Fruit fly (Drosophila melanogaster) whole organism, wandering third instar larva: ENCODE results near the gene CG6839.

ENCODE experiments used
- Abd-B ChIP-seq: fragments of >200 bp; optimal IDR thresholded peaks from 2 replicates; lab custom pipeline; 2017; ENCODE audit warnings: missing biosample characterization, missing genetic modification characterization
- CG32264 ChIP-seq: fragments of 200-800 bp; sonication (Bioruptor generic); optimal IDR thresholded peaks from 2 replicates; lab custom pipeline; 2016; ENCODE audit warnings: missing biosample characterization, missing genetic modification characterization
- CG9705 ChIP-seq: fragments of 200-800 bp; sonication (Bioruptor generic); optimal IDR thresholded peaks from 2 replicates; lab custom pipeline; 2018; ENCODE audit warnings: missing biosample characterization, mild to moderate bottlenecking, missing genetic modification characterization
- CrebA ChIP-seq: fragments of 200-800 bp; sonication (Bioruptor generic); optimal IDR thresholded peaks from 2 replicates; lab custom pipeline; 2016; ENCODE audit warnings: missing biosample characterization, mild to moderate bottlenecking, missing genetic modification characterization, borderline replicate concordance
- Dfd ChIP-seq: fragments of >200 bp; optimal IDR thresholded peaks from 2 replicates; lab custom pipeline; 2017; ENCODE audit warnings: missing biosample characterization, missing genetic modification characterization
- Dif ChIP-seq: fragments of 200-275, 200-300 bp; sonication (Bioruptor generic); optimal IDR thresholded peaks from 2 replicates; lab custom pipeline; 2018; ENCODE audit warnings: missing biosample characterization, missing genetic modification characterization; ENCODE audit not compliant: partially characterized antibody
- GATAd ChIP-seq: sonication (Bioruptor generic); optimal IDR thresholded peaks from 2 replicates; lab custom pipeline; 2016; ENCODE audit warnings: missing biosample characterization, missing genetic modification characterization
- HLH106 ChIP-seq: fragments of 200-800 bp; optimal IDR thresholded peaks from 3 replicates; lab custom pipeline; 2019; ENCODE audit warnings: missing biosample characterization, mild to moderate bottlenecking, missing genetic modification characterization, moderate library complexity
- Hnf4 ChIP-seq: fragments of 200-800 bp; sonication (Bioruptor generic); optimal IDR thresholded peaks from 2 replicates; lab custom pipeline; 2016; ENCODE audit warnings: missing biosample characterization, mild to moderate bottlenecking, missing genetic modification characterization
- Hr78 ChIP-seq: fragments of >200 bp; optimal IDR thresholded peaks from 2 replicates; lab custom pipeline; 2017; ENCODE audit warnings: missing biosample characterization, missing genetic modification characterization
- Hr83 ChIP-seq: fragments of 200-300 bp; sonication (Bioruptor generic); optimal IDR thresholded peaks from 2 replicates; lab custom pipeline; 2016; ENCODE audit warnings: missing biosample characterization, mild to moderate bottlenecking, missing genetic modification characterization, moderate library complexity; ENCODE audit not compliant: poor library complexity, severe bottlenecking
- Jra ChIP-seq: sonication (Bioruptor generic); optimal IDR thresholded peaks from 2 replicates; lab custom pipeline; 2016; ENCODE audit warnings: missing biosample characterization, missing genetic modification characterization
- Mio ChIP-seq: sonication (Bioruptor generic); optimal IDR thresholded peaks from 2 replicates; lab custom pipeline; 2016; ENCODE audit warnings: missing biosample characterization, missing genetic modification characterization
- Myc ChIP-seq: fragments of >200 bp; optimal IDR thresholded peaks from 2 replicates; lab custom pipeline; 2017
- N ChIP-seq: fragments of >200 bp; optimal IDR thresholded peaks from 2 replicates; lab custom pipeline; 2018; ENCODE audit warnings: missing biosample characterization, missing external identifiers, missing genetic modification characterization
- OdsH ChIP-seq: fragments of 200-800 bp; sonication (Bioruptor generic); optimal IDR thresholded peaks from 2 replicates; lab custom pipeline; 2016; ENCODE audit warnings: missing biosample characterization, mild to moderate bottlenecking, missing genetic modification characterization
- Rel ChIP-seq, 2 experiments: fragments of 200-800 bp; sonication (Bioruptor generic) in 1 of 2; optimal IDR thresholded peaks; 2 replicates in 1 of 2; 3 replicates in 1 of 2; lab custom pipeline; 2016 to 2019; ENCODE audit warnings: mild to moderate bottlenecking in 2 of 2, missing biosample characterization in 2 of 2, missing genetic modification characterization in 2 of 2, moderate library complexity in 1 of 2
- Sp1 ChIP-seq: fragments of 200-800 bp; sonication (Bioruptor generic); optimal IDR thresholded peaks from 3 replicates; lab custom pipeline; 2019; ENCODE audit warnings: missing biosample characterization, mild to moderate bottlenecking, missing genetic modification characterization, moderate library complexity
- Vsx2 ChIP-seq: fragments of 200-300, 225-300 bp; sonication (Bioruptor generic); optimal IDR thresholded peaks from 2 replicates; lab custom pipeline; 2018; ENCODE audit warnings: missing biosample characterization, missing genetic modification characterization; ENCODE audit not compliant: partially characterized antibody
- br ChIP-seq: fragments of 200-800 bp; sonication (Bioruptor generic); optimal IDR thresholded peaks from 2 replicates; lab custom pipeline; 2016; ENCODE audit warnings: missing biosample characterization, missing genetic modification characterization
- brk ChIP-seq: fragments of 200-800 bp; sonication (Bioruptor generic); optimal IDR thresholded peaks from 2 replicates; lab custom pipeline; 2016; ENCODE audit warnings: missing biosample characterization, mild to moderate bottlenecking, missing genetic modification characterization
- dl ChIP-seq, 2 experiments: fragments of 175-275, 200-275 bp in 1 of 2; fragments of 200-275 bp in 1 of 2; sonication (Bioruptor generic); optimal IDR thresholded peaks; lab custom pipeline; 2018; ENCODE audit warnings: mild to moderate bottlenecking in 2 of 2, missing biosample characterization in 2 of 2, missing genetic modification characterization in 2 of 2, moderate library complexity in 2 of 2; ENCODE audit not compliant: partially characterized antibody in 2 of 2, insufficient read depth in 1 of 2
- dmrt93B ChIP-seq: fragments of 200-800 bp; sonication (Bioruptor generic); optimal IDR thresholded peaks from 2 replicates; lab custom pipeline; 2018; ENCODE audit warnings: missing biosample characterization, mild to moderate bottlenecking, missing genetic modification characterization
- dsf ChIP-seq: sonication (Bioruptor generic); optimal IDR thresholded peaks from 2 replicates; lab custom pipeline; 2016; ENCODE audit warnings: missing biosample characterization, missing genetic modification characterization, borderline replicate concordance
- ey ChIP-seq: fragments of 200-800 bp; sonication (Bioruptor generic); optimal IDR thresholded peaks from 2 replicates; lab custom pipeline; 2016; ENCODE audit warnings: missing biosample characterization, missing genetic modification characterization
- foxo ChIP-seq, 2 experiments: fragments of 200-800 bp; sonication (Bioruptor generic); optimal IDR thresholded peaks; 2 replicates in 1 of 2; 3 replicates in 1 of 2; lab custom pipeline; 2016 to 2017; ENCODE audit warnings: missing biosample characterization in 2 of 2, missing genetic modification characterization in 2 of 2
- fru ChIP-seq: fragments of 200-800 bp; sonication (Bioruptor generic); optimal IDR thresholded peaks from 3 replicates; lab custom pipeline; 2016; ENCODE audit warnings: missing biosample characterization, mild to moderate bottlenecking, missing genetic modification characterization
- h ChIP-seq: fragments of 200-800 bp; sonication (Bioruptor generic); optimal IDR thresholded peaks from 3 replicates; lab custom pipeline; 2016; ENCODE audit warnings: missing biosample characterization, mild to moderate bottlenecking, missing genetic modification characterization
- jim ChIP-seq: fragments of 175-275, 200-325 bp; sonication (Bioruptor generic); optimal IDR thresholded peaks from 2 replicates; lab custom pipeline; 2016; ENCODE audit warnings: missing biosample characterization, mild to moderate bottlenecking, missing genetic modification characterization
- lola ChIP-seq: fragments of >200 bp; optimal IDR thresholded peaks from 2 replicates; lab custom pipeline; 2017; ENCODE audit warnings: missing biosample characterization, missing genetic modification characterization
- pan ChIP-seq: fragments of >200 bp; optimal IDR thresholded peaks from 2 replicates; lab custom pipeline; 2017
- psq ChIP-seq: fragments of 200-800 bp; sonication (Bioruptor generic); optimal IDR thresholded peaks from 3 replicates; lab custom pipeline; 2017; ENCODE audit warnings: missing biosample characterization, mild to moderate bottlenecking, missing genetic modification characterization, moderate library complexity
- rgr ChIP-seq: fragments of 200-800 bp; sonication (Bioruptor generic); optimal IDR thresholded peaks from 3 replicates; lab custom pipeline; 2016; ENCODE audit warnings: missing biosample characterization, mild to moderate bottlenecking, missing genetic modification characterization
- sage ChIP-seq: fragments of 200-800 bp; sonication (Bioruptor generic); optimal IDR thresholded peaks from 2 replicates; lab custom pipeline; 2016; ENCODE audit warnings: missing biosample characterization, mild to moderate bottlenecking, missing genetic modification characterization
- sv ChIP-seq: fragments of 200-800 bp; sonication (Bioruptor generic); optimal IDR thresholded peaks from 3 replicates; lab custom pipeline; 2016; ENCODE audit warnings: missing biosample characterization, missing genetic modification characterization
- tai ChIP-seq: sonication (Bioruptor generic); optimal IDR thresholded peaks from 2 replicates; lab custom pipeline; 2016; ENCODE audit warnings: missing biosample characterization, missing genetic modification characterization
- usp ChIP-seq: fragments of >200 bp; optimal IDR thresholded peaks from 2 replicates; lab custom pipeline; 2017; ENCODE audit warnings: missing biosample characterization, missing genetic modification characterization
- woc ChIP-seq: sonication (Bioruptor generic); optimal IDR thresholded peaks from 2 replicates; lab custom pipeline; 2016; ENCODE audit warnings: missing biosample characterization, mild to moderate bottlenecking, missing genetic modification characterization

Gene CG6839

dm6 chr3L:18898086-18898470 is 19.3 kb upstream of the CG6839 start, which contains the start of gene CG3902:
Gene CG3902, minus strand, starts transcription at chr3L:18898293.
- TF ChIP-seq CG9705 (GFP tag; lab: Kevin White, UChicago), result no peak
- TF ChIP-seq CG32264 (GFP tag; lab: Kevin White, UChicago), result no peak
- TF ChIP-seq dsf (GFP tag; lab: Kevin White, UChicago), result no peak
- no peak for TF ChIP-seq Abd-B (GFP tag; lab: Kevin White, UChicago)
- no peak for TF ChIP-seq Hr78 (GFP tag; lab: Kevin White, UChicago)
- TF ChIP-seq foxo (GFP tag; optimal IDR thresholded peaks at IDR 0.05; lab: Kevin White, UChicago), result no peak
- TF ChIP-seq Myc (lab: Kevin White, UChicago), result no peak
- no peak for TF ChIP-seq sv (GFP tag; lab: Kevin White, UChicago)
- TF ChIP-seq Rel (GFP tag; optimal IDR thresholded peaks at IDR 0.05; lab: Kevin White, UChicago), result no peak
- peak; percentile 34 for TF ChIP-seq Rel (tag; optimal IDR thresholded peaks at IDR 0.05; lab: Kevin White, UChicago)
- TF ChIP-seq br (GFP tag; lab: Kevin White, UChicago), result peak; percentile 22
- no peak for TF ChIP-seq Mio (GFP tag; lab: Kevin White, UChicago)
- peak; percentile 9 for TF ChIP-seq ey (GFP tag; lab: Kevin White, UChicago)
- no peak for TF ChIP-seq pan
- no peak for TF ChIP-seq GATAd (GFP tag; lab: Kevin White, UChicago)
- TF ChIP-seq h, result peak; percentile 94
- TF ChIP-seq brk, result peak; percentile 80
- TF ChIP-seq dl (GFP tag; optimal IDR thresholded peaks at IDR 0.05; lab: Kevin White, UChicago; ENCODE audit: insufficient read depth in 1 of 2, partially characterized antibody in 2 of 2), result no peak
- TF ChIP-seq N, result no peak
- peak; percentile 53 for TF ChIP-seq Sp1
- TF ChIP-seq OdsH (GFP tag; lab: Kevin White, UChicago), result no peak
- no peak for TF ChIP-seq CrebA (GFP tag; lab: Kevin White, UChicago)
- TF ChIP-seq Hr83, result peak; percentile 27
- peak; percentile 82 for TF ChIP-seq Dif (GFP tag; lab: Kevin White, UChicago)
- no peak for TF ChIP-seq Dfd (GFP tag; lab: Kevin White, UChicago)
- peak; percentile 43 for TF ChIP-seq Hnf4
- no peak for TF ChIP-seq dmrt93B (GFP tag; lab: Kevin White, UChicago)
- TF ChIP-seq tai (GFP tag; lab: Kevin White, UChicago), result no peak
- no peak for TF ChIP-seq usp (GFP tag; lab: Kevin White, UChicago)
- TF ChIP-seq Jra (GFP tag; lab: Kevin White, UChicago), result no peak
- TF ChIP-seq fru (GFP tag; lab: Kevin White, UChicago), result peak; percentile 1
- TF ChIP-seq Vsx2, result no peak
- no peak for TF ChIP-seq psq (GFP tag; lab: Kevin White, UChicago)
- no peak for TF ChIP-seq jim (GFP tag; lab: Kevin White, UChicago)
- no peak for TF ChIP-seq woc (GFP tag; lab: Kevin White, UChicago)
- TF ChIP-seq HLH106 (tag; lab: Kevin White, UChicago), result no peak
- TF ChIP-seq lola, result no peak
- TF ChIP-seq rgr (GFP tag; lab: Kevin White, UChicago), result peak; percentile 49
- no peak for TF ChIP-seq sage (GFP tag; lab: Kevin White, UChicago)

dm6 chr3L:18898770-18899278 is 18.6 kb upstream of the CG6839 start, which contains the start of gene RpL26:
Gene RpL26, plus strand, starts transcription at chr3L:18898875.
- TF ChIP-seq CG32264 (GFP tag; lab: Kevin White, UChicago) (peak; percentile 22), Hnf4 (peak; percentile 83), h (peak; percentile 72), sv (GFP tag; lab: Kevin White, UChicago) (peak; percentile 75), psq (GFP tag; lab: Kevin White, UChicago) (peak; percentile 57), pan (no peak), Sp1 (peak; percentile 80), CG9705 (GFP tag; lab: Kevin White, UChicago) (peak; percentile 71), GATAd (GFP tag; lab: Kevin White, UChicago) (no peak), dsf (GFP tag; lab: Kevin White, UChicago) (peak; percentile 55), HLH106 (tag; lab: Kevin White, UChicago) (peak; percentile 75), fru (GFP tag; lab: Kevin White, UChicago) (peak; percentile 77), usp (GFP tag; lab: Kevin White, UChicago) (no peak), br (GFP tag; lab: Kevin White, UChicago) (no peak), Hr83 (peak; percentile 27), Dfd (GFP tag; lab: Kevin White, UChicago) (no peak), foxo (GFP tag; optimal IDR thresholded peaks at IDR 0.05; lab: Kevin White, UChicago) (peak in 1 of 2 experiments; percentile 83), Jra (GFP tag; lab: Kevin White, UChicago) (peak; percentile 81), rgr (GFP tag; lab: Kevin White, UChicago) (peak; percentile 80), Rel (GFP tag; optimal IDR thresholded peaks at IDR 0.05; lab: Kevin White, UChicago) (no peak), Rel (tag; optimal IDR thresholded peaks at IDR 0.05; lab: Kevin White, UChicago) (peak; percentile 32), sage (GFP tag; lab: Kevin White, UChicago) (no peak), jim (GFP tag; lab: Kevin White, UChicago) (peak; percentile 47), CrebA (GFP tag; lab: Kevin White, UChicago) (no peak), Myc (lab: Kevin White, UChicago) (peak; percentile 24), ey (GFP tag; lab: Kevin White, UChicago) (peak; percentile 76), tai (GFP tag; lab: Kevin White, UChicago) (no peak), OdsH (GFP tag; lab: Kevin White, UChicago) (peak; percentile 75), woc (GFP tag; lab: Kevin White, UChicago) (peak; percentile 84), Mio (GFP tag; lab: Kevin White, UChicago) (peak; percentile 56), Abd-B (GFP tag; lab: Kevin White, UChicago) (no peak)
